Worm (Caenorhabditis elegans) whole organism, L4 larva: ENCODE results near the gene srm-5.

ENCODE experiments used
- D1046.2 ChIP-seq: fragments of 200-800 bp; sonication (Bioruptor generic); IDR thresholded peaks from 2 replicates; pipeline ENCODE4 v1.3.6; 2022; ENCODE audit warnings: missing genetic modification characterization, missing compliant biosample characterization
- F10B5.3 ChIP-seq: sonication (generic microtip); optimal IDR thresholded peaks from 2 replicates; lab custom pipeline; 2016; ENCODE audit warnings: mild to moderate bottlenecking, missing genetic modification characterization, missing compliant biosample characterization
- F26F4.8 ChIP-seq: fragments of 200-800 bp; sonication (Bioruptor generic); conservative IDR thresholded peaks from 2 replicates; pipeline ENCODE4 v1.3.6; 2022; ENCODE audit warnings: missing genetic modification characterization, missing compliant biosample characterization
- F49E8.2 ChIP-seq: sonication (generic microtip); optimal IDR thresholded peaks from 2 replicates; lab custom pipeline; 2016; ENCODE audit warnings: missing compliant biosample characterization, mild to moderate bottlenecking, missing genetic modification characterization, borderline replicate concordance
- Y75B8A.6 ChIP-seq: fragments of 200-800 bp; sonication (Bioruptor generic); IDR thresholded peaks from 2 replicates; pipeline ENCODE4 v1.3.6; 2022; ENCODE audit warnings: missing genetic modification reagents, missing genetic modification characterization, missing compliant biosample characterization
- aha-1 ChIP-seq: fragments of 150-350 bp; peaks from one replicate; lab custom pipeline; 2014; ENCODE audit warnings: missing biosample characterization, missing genetic modification characterization
- aly-2 ChIP-seq: sonication (generic microtip); optimal IDR thresholded peaks from 2 replicates; lab custom pipeline; 2018; ENCODE audit warnings: missing biosample characterization, missing genetic modification characterization
- arid-1 ChIP-seq: fragments of 200-800 bp; sonication (Bioruptor generic); conservative IDR thresholded peaks from 2 replicates; pipeline ENCODE4 v1.3.6; 2022; ENCODE audit warnings: missing genetic modification reagents, missing genetic modification characterization, missing compliant biosample characterization
- ceh-44 ChIP-seq: fragments of 200-800 bp; sonication (Bioruptor generic); IDR thresholded peaks from 2 replicates; pipeline ENCODE4 v1.3.6; 2022; ENCODE audit warnings: missing genetic modification reagents, missing genetic modification characterization, missing compliant biosample characterization
- cey-2 ChIP-seq: sonication (generic microtip); optimal IDR thresholded peaks from 3 replicates; lab custom pipeline; 2017; ENCODE audit warnings: missing genetic modification characterization, mild to moderate bottlenecking, missing compliant biosample characterization, antibody characterized with exemption, borderline replicate concordance; ENCODE audit not compliant: insufficient read depth
- ctbp-1 ChIP-seq: fragments of 200-800 bp; sonication (Bioruptor generic); IDR thresholded peaks from 2 replicates; pipeline ENCODE4 v1.3.6; 2022; ENCODE audit warnings: missing genetic modification reagents, missing genetic modification characterization, missing compliant biosample characterization
- daf-8 ChIP-seq: fragments of 200-800 bp; sonication (Bioruptor generic); IDR thresholded peaks from 2 replicates; pipeline ENCODE4 v1.3.6; 2022; ENCODE audit warnings: missing genetic modification characterization, missing compliant biosample characterization
- dmd-6 ChIP-seq: fragments of 200-800 bp; sonication (Bioruptor generic); IDR thresholded peaks from 2 replicates; pipeline ENCODE4 v1.3.6; 2022; ENCODE audit warnings: missing genetic modification reagents, missing genetic modification characterization, missing compliant biosample characterization
- duxl-1 ChIP-seq: sonication (generic microtip); optimal IDR thresholded peaks from 2 replicates; lab custom pipeline; 2016; ENCODE audit warnings: mild to moderate bottlenecking, missing genetic modification characterization, moderate library complexity, missing compliant biosample characterization; ENCODE audit not compliant: poor library complexity
- egl-43 ChIP-seq: fragments of 200-800 bp; sonication (Bioruptor generic); IDR thresholded peaks from 2 replicates; pipeline ENCODE4 v1.3.6; 2022; ENCODE audit warnings: missing genetic modification reagents, missing genetic modification characterization, missing compliant biosample characterization
- gei-8 ChIP-seq: fragments of 200-800 bp; sonication (Bioruptor generic); optimal IDR thresholded peaks from 2 replicates; lab custom pipeline; 2018; ENCODE audit warnings: mild to moderate bottlenecking, missing genetic modification characterization, missing compliant biosample characterization
- hif-1 ChIP-seq, 2 experiments: sonication (generic microtip); optimal IDR thresholded peaks; 2 replicates each; lab custom pipeline; 2016 to 2017; ENCODE audit warnings: missing compliant biosample characterization in 2 of 2, missing genetic modification characterization in 2 of 2, missing genetic modification reagents in 2 of 2, missing genotype in 2 of 2, mild to moderate bottlenecking in 1 of 2
- hlh-11 ChIP-seq: fragments of 200-800 bp; sonication (Bioruptor generic); optimal IDR thresholded peaks from 2 replicates; lab custom pipeline; 2018; ENCODE audit warnings: mild to moderate bottlenecking, missing genetic modification characterization, missing compliant biosample characterization
- lin-1 ChIP-seq: fragments of 200-800 bp; sonication (Bioruptor generic); IDR thresholded peaks from 2 replicates; pipeline ENCODE4 v1.3.6; 2022; ENCODE audit warnings: missing genetic modification reagents, missing genetic modification characterization, missing compliant biosample characterization
- lin-13 ChIP-seq: fragments of 150-350 bp; optimal IDR thresholded peaks from 2 replicates; lab custom pipeline; 2014; ENCODE audit warnings: missing biosample characterization, missing genetic modification reagents, missing genetic modification characterization
- lin-29 ChIP-seq: fragments of 200-800 bp; sonication (Bioruptor generic); IDR thresholded peaks from 2 replicates; pipeline ENCODE4 v1.3.6; 2022; ENCODE audit warnings: missing genetic modification reagents, missing genetic modification characterization, missing compliant biosample characterization
- mdl-1 ChIP-seq, 2 experiments: fragments of 150-350 bp in 1 of 2; sonication (generic microtip) in 1 of 2; optimal IDR thresholded peaks; 2 replicates each; lab custom pipeline; 2014 to 2017; ENCODE audit warnings: missing biosample characterization in 2 of 2, missing genetic modification characterization in 2 of 2
- mdt-29 ChIP-seq: fragments of 200-800 bp; sonication (Bioruptor generic); IDR thresholded peaks from 2 replicates; pipeline ENCODE4 v1.3.6; 2022; ENCODE audit warnings: missing genetic modification reagents, missing genetic modification characterization, missing compliant biosample characterization
- mep-1 ChIP-seq: fragments of 150-350 bp; sonication (generic microtip); optimal IDR thresholded peaks from 3 replicates; lab custom pipeline; 2014; ENCODE audit warnings: missing biosample characterization, missing genetic modification characterization
- nhr-10 ChIP-seq: fragments of 150-350 bp; optimal IDR thresholded peaks from 2 replicates; lab custom pipeline; 2014; ENCODE audit warnings: missing biosample characterization, missing genetic modification characterization
- nhr-102 ChIP-seq: sonication (generic microtip); optimal IDR thresholded peaks from 2 replicates; lab custom pipeline; 2016; ENCODE audit warnings: mild to moderate bottlenecking, missing genetic modification characterization, moderate library complexity, missing compliant biosample characterization
- nhr-111 ChIP-seq: fragments of 200-800 bp; sonication (Bioruptor generic); optimal IDR thresholded peaks from 2 replicates; lab custom pipeline; 2018; ENCODE audit warnings: mild to moderate bottlenecking, missing genetic modification characterization, missing compliant biosample characterization
- nhr-25 ChIP-seq: sonication (generic microtip); optimal IDR thresholded peaks from 2 replicates; lab custom pipeline; 2017; ENCODE audit warnings: missing genetic modification characterization, mild to moderate bottlenecking, missing compliant biosample characterization, antibody characterized with exemption, moderate library complexity, borderline replicate concordance; ENCODE audit not compliant: insufficient read depth
- nhr-42 ChIP-seq: fragments of 200-800 bp; sonication (Bioruptor generic); IDR thresholded peaks from 2 replicates; pipeline ENCODE4 v1.3.6; 2022; ENCODE audit warnings: missing genetic modification characterization, missing compliant biosample characterization
- nhr-6 ChIP-seq: fragments of 150-350 bp; optimal IDR thresholded peaks from 2 replicates; lab custom pipeline; 2014; ENCODE audit warnings: missing biosample characterization, missing genetic modification characterization
- snpc-1.2 ChIP-seq: fragments of 200-800 bp; sonication (Bioruptor generic); IDR thresholded peaks from 2 replicates; pipeline ENCODE4 v1.3.6; 2022; ENCODE audit warnings: missing genetic modification reagents, missing genetic modification characterization, missing compliant biosample characterization
- spr-1 ChIP-seq: sonication (generic microtip); optimal IDR thresholded peaks from 2 replicates; lab custom pipeline; 2016; ENCODE audit warnings: mild to moderate bottlenecking, missing genetic modification characterization, missing compliant biosample characterization
- spr-3 ChIP-seq: fragments of 200-800 bp; sonication (Bioruptor generic); optimal IDR thresholded peaks from 2 replicates; lab custom pipeline; 2018; ENCODE audit warnings: mild to moderate bottlenecking, missing genetic modification characterization, missing compliant biosample characterization
- unc-130 ChIP-seq: sonication (generic microtip); optimal IDR thresholded peaks from 2 replicates; lab custom pipeline; 2016; ENCODE audit warnings: missing genetic modification reagents, missing genetic modification characterization, missing compliant biosample characterization
- unc-62 ChIP-seq, 3 experiments: fragments of 150-350 bp in 1 of 3; sonication (generic microtip); optimal IDR thresholded peaks in 2 of 3; peaks in 1 of 3; 1 replicate in 1 of 3; 2 replicates in 2 of 3; lab custom pipeline; 2014 to 2017; ENCODE audit warnings: missing biosample characterization in 3 of 3, missing genetic modification characterization in 3 of 3, missing genetic modification reagents in 3 of 3, missing genotype in 1 of 3
- zfp-2 ChIP-seq: sonication (generic microtip); optimal IDR thresholded peaks from 2 replicates; lab custom pipeline; 2016; ENCODE audit warnings: mild to moderate bottlenecking, missing genetic modification characterization, missing compliant biosample characterization
- zip-11 ChIP-seq: fragments of 200-800 bp; sonication (Bioruptor generic); IDR thresholded peaks from 2 replicates; pipeline ENCODE4 v1.3.6; 2022; ENCODE audit warnings: missing genetic modification characterization, missing compliant biosample characterization
- zip-2 ChIP-seq: fragments of 150-350 bp; optimal IDR thresholded peaks from 2 replicates; lab custom pipeline; 2014; ENCODE audit warnings: missing biosample characterization, missing genetic modification characterization
- ztf-11 ChIP-seq: fragments of 150-350 bp; optimal IDR thresholded peaks from 2 replicates; lab custom pipeline; 2014; ENCODE audit warnings: missing biosample characterization, missing genetic modification characterization
- ztf-7 ChIP-seq: fragments of 150-350 bp; optimal IDR thresholded peaks from 2 replicates; lab custom pipeline; 2014; ENCODE audit warnings: missing biosample characterization, missing genetic modification characterization

The srm-5 gene

DNA sequence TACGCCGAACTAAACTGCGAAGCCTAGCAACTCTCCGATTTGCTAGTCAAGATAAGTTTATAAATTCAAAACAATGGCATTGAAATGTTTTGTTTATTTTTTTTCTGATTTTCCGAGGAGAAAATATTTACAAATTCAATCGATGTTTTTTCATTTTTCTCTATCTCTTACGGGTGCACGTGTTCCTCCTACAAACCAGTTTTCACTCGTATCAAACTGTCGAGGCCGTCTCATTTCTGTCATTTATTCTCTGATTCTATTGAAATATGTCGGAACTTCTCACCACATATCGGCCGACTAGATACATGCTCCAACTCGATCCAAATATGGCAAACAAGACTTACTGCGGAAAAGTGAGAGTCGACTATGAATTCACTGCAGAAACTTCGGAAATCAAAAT, 3.5 kb upstream of the srm-5 start, which contains the start of gene F47B8.8:
TSS of gene F47B8.8 (plus strand) at position 257 of the 400 bp plus-strand sequence.
- TF ChIP-seq gei-8 (GFP tag; lab: Kevin White, UChicago) (no peak), mdl-1 (tag; optimal IDR thresholded peaks at IDR 0.05; lab: Kevin White, UChicago) (peak in 1 of 2 experiments; percentile 13)

DNA sequence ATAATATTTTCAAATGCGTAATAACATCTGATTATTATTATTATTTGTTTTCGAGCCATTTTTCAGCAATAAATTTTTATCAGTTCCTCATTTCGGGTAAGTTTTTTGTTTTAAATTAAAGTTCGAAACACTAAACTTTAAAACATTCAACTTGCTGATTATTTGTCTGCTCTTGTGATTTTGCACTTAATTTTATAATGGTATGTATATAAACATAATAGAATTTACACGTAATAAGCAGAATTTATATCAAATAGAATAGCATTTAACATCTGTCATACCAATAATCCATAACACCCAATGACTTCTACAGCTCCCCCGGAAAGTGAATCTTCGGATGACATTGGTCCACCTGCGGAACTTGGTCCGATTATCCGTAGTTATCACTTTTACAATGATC, 1.9 kb upstream of the srm-5 start, which contains the start of gene srm-4:
TSS of gene srm-4 (plus strand) at position 301 of the 400 bp plus-strand sequence.
- no peak for TF ChIP-seq zip-2 (tag; lab: Kevin White, UChicago)
- no peak for TF ChIP-seq unc-62 (GFP tag; optimal IDR thresholded peaks at IDR 0.05 in 1 of 2; lab: Kevin White, UChicago)
- TF ChIP-seq unc-62 (tag; optimal IDR thresholded peaks at IDR 0.05; lab: Kevin White, UChicago) = no peak
- TF ChIP-seq F49E8.2 (tag; lab: Kevin White, UChicago) = no peak
- no peak for TF ChIP-seq daf-8 (GFP tag; lab: Robert Waterston, UW)
- TF ChIP-seq hlh-11 (tag; lab: Kevin White, UChicago) = no peak
- no peak for TF ChIP-seq dmd-6
- no peak for TF ChIP-seq F10B5.3
- TF ChIP-seq lin-13 = no peak
- TF ChIP-seq mdl-1 (tag; optimal IDR thresholded peaks at IDR 0.05; lab: Kevin White, UChicago) = no peak

DNA sequence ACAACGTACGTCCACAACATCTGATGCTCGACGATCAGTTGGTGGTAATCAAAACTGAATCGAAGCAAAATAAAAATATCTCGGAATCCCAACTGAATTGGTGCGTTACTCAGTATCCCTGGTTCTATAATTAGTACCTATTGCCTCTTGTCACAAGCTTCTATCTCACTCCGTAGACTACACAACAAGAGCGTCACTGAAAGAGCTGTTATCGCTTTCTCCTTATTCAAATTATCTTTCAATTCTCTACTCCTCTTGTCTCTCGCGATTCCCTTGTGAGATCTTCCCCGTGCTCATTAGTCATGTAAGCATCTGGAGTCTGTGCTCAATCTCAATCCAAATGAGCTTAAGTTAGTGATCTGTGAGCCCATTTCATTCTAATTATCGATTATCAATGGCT, 1.7 kb downstream of the srm-5 start, which contains the start of gene srm-6:
TSS of gene srm-6 (plus strand) at position 301 of the 400 bp plus-strand sequence.
- TF ChIP-seq snpc-1.2 (no peak), ceh-44 (GFP tag; lab: Robert Waterston, UW) (no peak), zfp-2 (no peak), ztf-7 (tag; lab: Kevin White, UChicago) (no peak), lin-29 (no peak), F26F4.8 (GFP tag; lab: Robert Waterston, UW) (no peak), duxl-1 (tag; lab: Kevin White, UChicago) (no peak), mep-1 (no peak), mdt-29 (GFP tag; lab: Robert Waterston, UW) (no peak), ctbp-1 (GFP tag; lab: Robert Waterston, UW) (no peak), nhr-6 (tag; lab: Kevin White, UChicago) (no peak), unc-62 (GFP tag; optimal IDR thresholded peaks at IDR 0.05 in 1 of 2; lab: Kevin White, UChicago) (no peak), unc-62 (tag; optimal IDR thresholded peaks at IDR 0.05; lab: Kevin White, UChicago) (no peak), egl-43 (GFP tag; lab: Robert Waterston, UW) (no peak), spr-1 (tag; lab: Kevin White, UChicago) (no peak)
- TF ChIP-seq, all 104 proteins: peak for 0

DNA sequence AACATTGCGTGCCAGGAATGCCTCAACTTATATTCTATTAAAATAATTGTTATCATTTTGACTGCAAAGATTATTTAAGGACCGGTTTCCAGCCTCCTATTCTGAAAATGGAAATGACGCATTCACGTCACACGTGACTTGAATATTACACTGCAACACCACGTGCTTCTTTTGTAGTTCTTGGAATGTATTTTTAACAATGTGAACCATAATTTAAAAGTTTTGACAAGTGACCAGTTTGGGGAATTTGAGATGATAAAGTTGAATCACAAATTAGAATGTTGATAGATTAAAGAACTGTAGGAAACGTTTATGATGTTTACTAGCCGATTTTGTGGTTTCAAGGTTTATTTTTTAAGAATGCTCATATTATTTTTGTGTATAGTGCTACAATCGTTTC, 6.7 kb downstream of the srm-5 start, which contains the start of gene F47B8.10:
TSS of gene F47B8.10 (plus strand) at position 301 of the 400 bp plus-strand sequence.
- TF ChIP-seq hif-1 (tag; optimal IDR thresholded peaks at IDR 0.05; lab: Kevin White, UChicago) (no peak), unc-62 (GFP tag; optimal IDR thresholded peaks at IDR 0.05 in 1 of 2; lab: Kevin White, UChicago) (peak in 1 of 2 experiments; percentile 79), unc-62 (tag; optimal IDR thresholded peaks at IDR 0.05; lab: Kevin White, UChicago) (no peak)

DNA sequence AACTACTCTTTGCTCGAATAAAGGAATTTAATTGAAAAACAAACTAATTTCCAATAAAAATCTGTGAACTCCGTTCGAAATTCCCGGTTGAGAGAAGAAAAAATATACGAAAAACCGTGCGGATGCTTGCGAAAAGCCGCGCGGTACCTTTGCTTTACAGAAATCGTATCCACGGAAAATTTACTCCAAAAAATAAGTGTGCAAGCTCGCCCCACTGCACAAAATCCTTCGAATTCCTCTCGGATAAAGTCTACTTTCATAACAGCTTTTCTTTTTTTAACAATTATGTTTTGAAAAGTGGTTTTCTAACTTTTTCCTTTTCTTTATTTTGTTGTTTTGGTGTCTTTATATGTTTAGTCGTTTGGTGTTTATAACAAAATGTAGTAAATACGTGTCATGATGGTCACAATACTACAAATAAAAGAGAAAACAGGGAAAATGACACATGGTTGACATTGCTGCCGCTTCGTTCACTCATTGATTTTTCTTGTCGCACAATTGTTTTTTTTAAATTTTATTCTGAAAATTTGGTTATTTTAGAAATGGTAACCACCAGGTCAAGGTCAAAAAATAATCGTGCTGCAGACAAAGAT, 12.3 kb downstream of the srm-5 start, which contains the start of gene cept-2:
TSS of gene cept-2 (plus strand) at position 533 of the 593 bp plus-strand sequence.
- TF ChIP-seq unc-62 (GFP tag; optimal IDR thresholded peaks at IDR 0.05 in 1 of 2; lab: Kevin White, UChicago) (no peak), unc-62 (tag; optimal IDR thresholded peaks at IDR 0.05; lab: Kevin White, UChicago) (no peak), nhr-25 (tag; lab: Kevin White, UChicago) (peak; percentile 15), aha-1 (tag; lab: Kevin White, UChicago) (peak; percentile 97), mep-1 (no peak), Y75B8A.6 (no peak), F49E8.2 (tag; lab: Kevin White, UChicago) (peak; percentile 63), nhr-102 (no peak), zip-11 (GFP tag; lab: Robert Waterston, UW) (no peak), nhr-42 (GFP tag; lab: Robert Waterston, UW) (peak; percentile 85), lin-1 (no peak), spr-3 (GFP tag; lab: Kevin White, UChicago) (no peak), ctbp-1 (GFP tag; lab: Robert Waterston, UW) (peak; percentile 77), nhr-111 (no peak), nhr-10 (no peak), arid-1 (GFP tag; lab: Robert Waterston, UW) (no peak), cey-2 (no peak), ztf-11 (tag; lab: Kevin White, UChicago) (no peak), D1046.2 (GFP tag; lab: Robert Waterston, UW) (0 out of 2 replicates have a peak, but pooled peaks have one; percentile 23), unc-130 (peak; percentile 80), aly-2 (tag; lab: Kevin White, UChicago) (no peak)
